Worm (Caenorhabditis elegans): Measurements from ENCODE around the gene pgap-3.

Gene pgap-3

DNA sequence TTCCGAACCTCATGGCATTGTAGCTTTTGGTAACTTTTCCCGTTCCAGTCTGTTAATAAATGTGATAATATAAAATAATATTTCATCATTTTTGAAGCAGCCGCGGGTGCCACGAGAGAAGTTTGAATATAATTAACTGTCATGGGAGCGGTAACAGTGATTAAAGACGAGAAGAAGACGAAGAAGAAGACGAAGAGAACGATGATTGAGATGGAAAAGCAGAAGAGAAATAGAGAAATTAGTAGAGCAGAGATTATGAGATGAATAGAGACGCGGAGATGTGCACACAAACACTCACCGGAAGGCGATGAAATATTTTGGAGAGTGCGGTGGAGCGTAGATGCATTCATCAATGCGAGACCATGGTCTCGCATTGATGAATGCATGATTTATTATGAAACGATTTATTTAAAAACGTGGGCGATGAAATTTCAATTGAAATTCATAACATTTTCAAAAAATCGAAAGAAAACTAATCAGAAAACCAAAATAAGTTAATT is 5.5 kb upstream of the pgap-3 start, which contains the start of gene seip-1 (continued):
- TF ChIP-seq F33H1.4 (GFP tag; IDR thresholded peaks at IDR 0.05) (no peak), tbx-9 (tag; optimal IDR thresholded peaks at IDR 0.05; ENCODE audit: borderline replicate concordance) (no peak), Y53F4B.3 (GFP tag; IDR thresholded peaks at IDR 0.05) (no peak), somi-1 (GFP tag; optimal IDR thresholded peaks at IDR 0.05) (no peak), mes-4 (tag; optimal IDR thresholded peaks at IDR 0.05) (no peak), lin-40 (tag; optimal IDR thresholded peaks at IDR 0.05) (no peak), F23B12.7 (tag; optimal IDR thresholded peaks at IDR 0.05; ENCODE audit: insufficient read depth) (peak; percentile 84), mcd-1 (GFP tag; IDR thresholded peaks at IDR 0.05) (peak; percentile 95), C17E4.6 (GFP tag; IDR thresholded peaks at IDR 0.05) (no peak), sdz-38 (tag; optimal IDR thresholded peaks at IDR 0.05) (no peak), ztf-22 (GFP tag; optimal IDR thresholded peaks at IDR 0.05) (no peak), F57A8.1 (GFP tag; optimal IDR thresholded peaks at IDR 0.05) (no peak), madf-8 (GFP tag; conservative IDR thresholded peaks at IDR 0.05) (no peak), C06A6.2 (GFP tag; conservative IDR thresholded peaks at IDR 0.05) (no peak), attf-5 (GFP tag; optimal IDR thresholded peaks at IDR 0.05) (peak; percentile 90), gei-17 (GFP tag; optimal IDR thresholded peaks at IDR 0.05) (no peak), rpc-1 (optimal IDR thresholded peaks at IDR 0.05) (no peak), rpc-1 (tag; optimal IDR thresholded peaks at IDR 0.05) (no peak), hmg-20 (GFP tag; IDR thresholded peaks at IDR 0.05) (no peak), ceh-27 (GFP tag; optimal IDR thresholded peaks at IDR 0.05) (peak; percentile 4), K11D2.4 (GFP tag; IDR thresholded peaks at IDR 0.05) (peak; percentile 61; the same call in 1 of the 2 replicates), ceh-100 (GFP tag; IDR thresholded peaks at IDR 0.05) (no peak; the same call in 1 of the 2 replicates), bed-1 (GFP tag; IDR thresholded peaks at IDR 0.05) (no peak), F55B11.4 (tag; optimal IDR thresholded peaks at IDR 0.05; ENCODE audit: borderline replicate concordance, insufficient read depth) (no peak), lin-54 (GFP tag; optimal IDR thresholded peaks at IDR 0.05) (no peak), ceh-58 (GFP tag; IDR thresholded peaks at IDR 0.05) (no peak), lsl-1 (GFP tag; optimal IDR thresholded peaks at IDR 0.05) (peak; percentile 37), attf-3 (GFP tag; conservative IDR thresholded peaks at IDR 0.05) (no peak), ets-4 (GFP tag; optimal IDR thresholded peaks at IDR 0.05) (no peak), unc-62 (GFP tag; optimal IDR thresholded peaks at IDR 0.05) (peak; percentile 65), B0261.1 (tag; optimal IDR thresholded peaks at IDR 0.05) (no peak), F22D6.2 (tag; optimal IDR thresholded peaks at IDR 0.05) (no peak), madf-10 (tag; optimal IDR thresholded peaks at IDR 0.05) (peak; percentile 24), ztf-3 (GFP tag; optimal IDR thresholded peaks at IDR 0.05) (no peak), hmg-1.2 (GFP tag; IDR thresholded peaks at IDR 0.05) (peak; percentile 86; the same call in 1 of the 2 replicates), athp-1 (tag; optimal IDR thresholded peaks at IDR 0.05) (no peak), let-526 (GFP tag; IDR thresholded peaks at IDR 0.05) (no peak), mel-28 (tag; optimal IDR thresholded peaks at IDR 0.05; ENCODE audit: borderline replicate concordance) (no peak), hlh-12 (tag; optimal IDR thresholded peaks at IDR 0.05) (no peak), ama-1 (optimal IDR thresholded peaks at IDR 0.05) (peak; percentile 10), ama-1 (GFP tag; optimal IDR thresholded peaks at IDR 0.05) (no peak), pbrm-1 (GFP tag; IDR thresholded peaks at IDR 0.05) (peak; percentile 55; the same call in 1 of the 2 replicates), nfya-1 (tag; optimal IDR thresholded peaks at IDR 0.05; ENCODE audit: borderline replicate concordance, insufficient read depth) (no peak), lin-26 (GFP tag; IDR thresholded peaks at IDR 0.05) (no peak), D2030.7 (GFP tag; IDR thresholded peaks at IDR 0.05) (no peak), F39B2.1 (GFP tag; IDR thresholded peaks at IDR 0.05) (no peak), K12H6.12 (tag; optimal IDR thresholded peaks at IDR 0.05) (peak; percentile 36), madf-6 (GFP tag; IDR thresholded peaks at IDR 0.05) (no peak), efl-1 (GFP tag; optimal IDR thresholded peaks at IDR 0.05) (peak; percentile 48), xnd-1 (tag; optimal IDR thresholded peaks at IDR 0.05) (no peak)

Data from whole organism, young adult.